Worm (Caenorhabditis elegans): ENCODE results near the gene ccch-3.

The ccch-3 gene

DNA sequence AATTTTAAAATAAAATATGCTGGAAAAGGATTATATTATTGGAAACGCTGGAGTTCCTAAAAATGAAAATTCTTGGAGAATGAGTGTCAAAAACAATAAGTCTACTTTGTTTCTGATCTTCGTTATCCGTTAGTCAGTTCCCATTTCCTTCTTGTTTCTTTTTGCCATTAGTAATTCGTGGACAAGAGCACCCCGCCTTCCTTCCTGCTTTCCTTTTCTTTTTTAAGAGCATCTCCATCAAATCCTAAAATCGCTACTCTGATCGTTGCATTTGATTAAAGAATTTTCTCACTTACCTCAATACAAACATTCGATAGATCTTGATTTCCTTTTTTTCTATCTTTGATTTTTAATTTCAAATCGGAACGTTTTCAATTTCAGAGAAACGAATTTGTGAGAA, 20.3 kb upstream of the ccch-3 start, which contains the start of gene frpr-15:
Gene frpr-15 (plus strand): TSS at position 301 of the 400 bp plus-strand sequence.
- TF ChIP-seq elt-4 (tag; optimal IDR thresholded peaks at IDR 0.05): no peak
- TF ChIP-seq C38D4.7 (GFP tag; optimal IDR thresholded peaks at IDR 0.05): no peak
- TF ChIP-seq hlh-13 (GFP tag; optimal IDR thresholded peaks at IDR 0.05): no peak
- no peak for TF ChIP-seq pag-3 (tag; optimal IDR thresholded peaks at IDR 0.05; ENCODE audit: borderline replicate concordance)
- TF ChIP-seq ets-4 (tag; optimal IDR thresholded peaks at IDR 0.05): no peak
- TF ChIP-seq K02D7.2 (tag; optimal IDR thresholded peaks at IDR 0.05): no peak
- no peak for TF ChIP-seq ceh-24 (tag; optimal IDR thresholded peaks at IDR 0.05)
- no peak for TF ChIP-seq sox-4 (tag; optimal IDR thresholded peaks at IDR 0.05)
- no peak for TF ChIP-seq ceh-45 (GFP tag; IDR thresholded peaks at IDR 0.05)
- TF ChIP-seq ceh-34 (tag; optimal IDR thresholded peaks at IDR 0.05): no peak
- TF ChIP-seq che-1 (tag; optimal IDR thresholded peaks at IDR 0.05): no peak
- no peak for TF ChIP-seq fkh-10 (GFP tag; optimal IDR thresholded peaks at IDR 0.05)

DNA sequence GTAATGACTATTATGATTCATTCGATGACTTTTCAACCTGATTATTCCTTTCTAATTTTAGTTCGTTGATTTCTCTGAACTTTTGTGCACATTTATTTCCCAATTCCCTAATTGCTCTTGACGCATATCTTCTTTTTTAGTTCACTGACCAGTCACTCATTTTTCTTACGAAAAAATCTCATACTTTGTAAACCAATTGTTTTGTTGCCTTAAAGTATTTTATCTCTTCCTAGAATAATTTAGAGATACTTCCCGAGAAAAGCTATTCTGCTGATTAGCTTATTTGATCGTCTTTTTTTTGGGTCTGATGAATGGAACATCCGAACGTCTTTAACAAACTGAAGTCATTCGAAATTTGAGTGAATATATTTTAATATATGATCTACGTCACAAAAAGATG, 19.8 kb upstream of the ccch-3 start:
- TF ChIP-seq ceh-18 (tag; optimal IDR thresholded peaks at IDR 0.05): no peak
- no peak for TF ChIP-seq madf-2 (tag; optimal IDR thresholded peaks at IDR 0.05)
- no peak for TF ChIP-seq unc-55 (GFP tag; optimal IDR thresholded peaks at IDR 0.05)
- TF ChIP-seq npax-4 (tag; optimal IDR thresholded peaks at IDR 0.05): no peak
- no peak for TF ChIP-seq che-1 (tag; optimal IDR thresholded peaks at IDR 0.05)
- no peak for TF ChIP-seq unc-3 (GFP tag; conservative IDR thresholded peaks at IDR 0.05)
- no peak for TF ChIP-seq unc-3 (tag; optimal IDR thresholded peaks at IDR 0.05)
- no peak for TF ChIP-seq ceh-31 (tag; optimal IDR thresholded peaks at IDR 0.05)
- no peak for TF ChIP-seq hlh-30 (tag; optimal IDR thresholded peaks at IDR 0.05; ENCODE audit: insufficient read depth)

DNA sequence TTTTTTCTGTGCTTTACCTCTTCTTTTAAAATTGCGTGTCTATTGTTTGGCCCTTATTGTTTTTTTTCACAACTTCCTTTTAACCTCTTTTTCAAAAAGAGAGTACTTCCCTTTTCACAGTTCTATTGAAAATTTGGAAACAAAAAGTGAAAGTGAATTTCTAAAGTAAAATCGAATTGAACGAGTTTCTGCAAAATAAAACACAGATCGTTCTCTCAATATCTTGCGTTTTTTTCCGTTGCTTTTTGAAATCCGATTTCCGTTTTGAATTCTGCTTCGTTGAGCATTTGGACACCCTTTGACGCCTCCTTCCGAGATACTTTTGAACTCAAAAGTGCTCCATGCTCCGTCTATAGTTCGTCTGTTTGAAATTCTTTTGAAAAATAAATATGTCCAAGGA, 16.8 kb upstream of the ccch-3 start:
- no peak for TF ChIP-seq tbx-2 (tag; optimal IDR thresholded peaks at IDR 0.05)
- no peak for TF ChIP-seq pag-3 (tag; optimal IDR thresholded peaks at IDR 0.05; ENCODE audit: borderline replicate concordance)
- TF ChIP-seq K09A11.1 (tag; optimal IDR thresholded peaks at IDR 0.05; ENCODE audit: insufficient read depth): no peak
- no peak for TF ChIP-seq odd-2 (tag; optimal IDR thresholded peaks at IDR 0.05)
- no peak for TF ChIP-seq ceh-24 (tag; optimal IDR thresholded peaks at IDR 0.05)
- no peak for TF ChIP-seq pqm-1 (tag; optimal IDR thresholded peaks at IDR 0.05)

DNA sequence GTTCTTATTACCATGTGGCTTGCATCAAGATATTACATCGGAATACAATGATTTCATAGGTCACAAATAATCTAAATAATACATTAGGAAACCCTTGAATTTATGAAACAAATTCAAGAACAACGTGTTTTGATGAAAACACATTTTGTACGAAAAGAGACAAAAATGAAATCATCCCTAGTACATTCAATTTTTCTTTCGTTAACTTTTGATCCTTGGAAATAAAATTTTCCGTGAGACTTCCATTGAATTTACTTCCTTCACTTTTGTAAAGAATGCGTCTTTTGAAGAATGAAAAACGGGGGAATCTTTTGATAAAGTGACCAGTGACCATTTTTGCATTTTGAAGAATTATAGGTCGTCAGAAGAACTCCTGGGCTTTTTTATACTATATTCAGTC, 14.3 kb upstream of the ccch-3 start:
- TF ChIP-seq hlh-8 (tag; optimal IDR thresholded peaks at IDR 0.05): no peak
- TF ChIP-seq elt-2 (tag; optimal IDR thresholded peaks at IDR 0.05): no peak
- no peak for TF ChIP-seq ztf-16 (tag; optimal IDR thresholded peaks at IDR 0.05)

DNA sequence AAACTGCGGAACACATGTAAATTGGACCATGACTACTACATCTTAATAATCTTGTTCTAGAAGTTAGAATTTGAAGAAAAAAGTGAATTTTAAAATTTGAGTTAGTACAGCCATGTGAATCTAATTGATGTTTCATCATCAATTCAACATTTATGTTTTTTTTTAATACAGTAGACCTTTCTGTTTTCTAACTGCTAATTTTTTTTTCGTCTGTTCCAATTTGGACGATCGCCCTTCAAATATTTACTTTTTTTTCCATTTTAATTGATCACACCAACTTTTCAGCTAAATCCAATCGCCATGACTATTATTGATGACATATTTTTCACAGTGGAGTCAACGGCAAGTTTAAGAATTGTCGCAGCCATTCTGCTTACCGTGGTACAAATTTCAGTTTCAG, 11.1 kb upstream of the ccch-3 start, which contains the start of gene srx-116:
Gene srx-116 (plus strand): TSS at position 301 of the 400 bp plus-strand sequence.
- TF ChIP-seq odd-2 (tag; optimal IDR thresholded peaks at IDR 0.05): no peak
- no peak for TF ChIP-seq gmeb-2 (tag; optimal IDR thresholded peaks at IDR 0.05)
- no peak for TF ChIP-seq ref-2 (tag; optimal IDR thresholded peaks at IDR 0.05)
- TF ChIP-seq ceh-14 (tag; optimal IDR thresholded peaks at IDR 0.05): no peak
- TF ChIP-seq elt-4 (tag; optimal IDR thresholded peaks at IDR 0.05): no peak
- TF ChIP-seq pha-2 (tag; optimal IDR thresholded peaks at IDR 0.05): no peak
- TF ChIP-seq sox-4 (tag; optimal IDR thresholded peaks at IDR 0.05): no peak
- TF ChIP-seq ceh-45 (GFP tag; IDR thresholded peaks at IDR 0.05): no peak
- no peak for TF ChIP-seq sdc-2 (tag; optimal IDR thresholded peaks at IDR 0.05)
- TF ChIP-seq syd-9 (tag; optimal IDR thresholded peaks at IDR 0.05): no peak
- TF ChIP-seq eyg-1 (tag; optimal IDR thresholded peaks at IDR 0.05): no peak
- TF ChIP-seq nhr-232 (tag; optimal IDR thresholded peaks at IDR 0.05): no peak

Measured in whole organism, late embryonic.